Worm (Caenorhabditis elegans) whole organism, midembryonic: ENCODE results near the gene F40D4.17.

Experiments
- T22C8.4 ChIP-seq: fragments of 200-800 bp; sonication (Bioruptor generic); IDR thresholded peaks from 2 replicates; pipeline ENCODE4 v1.3.6; 2022; ENCODE audit warnings: missing genetic modification characterization, missing compliant biosample characterization
- flt-1 ChIP-seq: fragments of 200-800 bp; sonication (Bioruptor generic); IDR thresholded peaks from 2 replicates; pipeline ENCODE4 v1.3.6; 2022; ENCODE audit warnings: missing genetic modification characterization, missing compliant biosample characterization

DNA sequence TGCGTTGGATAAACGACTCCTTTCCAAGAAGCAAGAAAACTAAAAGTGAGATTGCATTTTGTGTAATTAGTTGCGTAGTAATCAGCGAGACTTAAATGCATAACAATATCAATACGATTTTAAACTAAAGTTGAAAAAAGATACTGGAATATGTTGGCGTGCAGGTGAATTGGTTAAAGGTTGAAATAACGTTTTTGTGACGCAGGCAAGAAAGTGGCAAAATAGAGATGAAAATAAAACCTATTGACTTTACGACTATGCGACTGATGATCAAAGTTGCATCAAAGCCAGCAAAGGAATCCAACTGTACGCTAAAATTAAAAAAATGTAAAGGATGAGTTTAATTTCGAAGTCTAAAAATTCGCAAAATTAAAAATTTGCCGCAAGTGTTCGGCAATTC is 10.2 kb upstream of the F40D4.17 start, which contains the start of gene srh-102:
- TF ChIP-seq T22C8.4 (GFP tag; lab: Robert Waterston, UW) = no peak
- TF ChIP-seq flt-1 = no peak
